Fruit fly (Drosophila melanogaster): Measurements from ENCODE around the gene Ccdc56.

DNA sequence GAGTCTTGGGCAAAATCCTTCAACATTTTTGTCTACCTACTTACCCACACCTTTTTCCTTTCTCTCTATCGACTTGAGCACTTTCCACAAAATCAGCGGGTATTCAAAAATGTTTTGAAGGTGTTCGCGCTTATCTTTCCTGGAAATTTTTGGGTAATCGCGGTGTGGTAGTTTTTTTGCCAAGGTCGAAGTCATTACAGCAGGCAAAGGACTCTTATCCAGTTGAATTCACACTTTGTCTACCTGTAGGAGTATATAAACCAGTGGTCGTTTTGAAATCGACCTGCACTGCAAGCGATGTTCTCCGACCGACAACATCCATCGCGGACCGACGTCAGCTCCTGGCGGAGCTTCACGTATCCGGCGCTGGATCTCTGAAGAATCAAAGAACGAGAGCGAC is 15.9 kb upstream of the Ccdc56 start:
- TF ChIP-seq CG8478 (optimal IDR thresholded peaks at IDR 0.05) (no peak), CTCF (optimal IDR thresholded peaks at IDR 0.05) (no peak)

All from S2 (cell line).